Worm (Caenorhabditis elegans) whole organism, young adult: ENCODE results near the gene hsp-6.

ENCODE experiments used
- C06A6.2 ChIP-seq: fragments of 200-800 bp; sonication (Bioruptor generic); conservative IDR thresholded peaks from 2 replicates; pipeline ENCODE4 v1.3.6; 2022; ENCODE audit warnings: missing genetic modification characterization, missing compliant biosample characterization
- F23B12.7 ChIP-seq: sonication (generic microtip); optimal IDR thresholded peaks from 2 replicates; lab custom pipeline; 2017; ENCODE audit warnings: missing genetic modification characterization, mild to moderate bottlenecking, missing compliant biosample characterization, antibody characterized with exemption, moderate library complexity; ENCODE audit not compliant: insufficient read depth
- F33H1.4 ChIP-seq: fragments of 200-800 bp; sonication (Bioruptor generic); IDR thresholded peaks from 2 replicates; pipeline ENCODE4 v1.3.6; 2022; ENCODE audit warnings: missing genetic modification reagents, missing genetic modification characterization, missing compliant biosample characterization
- F49E8.2 ChIP-seq: sonication (generic microtip); optimal IDR thresholded peaks from 3 replicates; lab custom pipeline; 2017; ENCODE audit warnings: missing genetic modification characterization, mild to moderate bottlenecking, missing compliant biosample characterization, antibody characterized with exemption, moderate library complexity; ENCODE audit not compliant: insufficient read depth
- F55B11.4 ChIP-seq: sonication (generic microtip); optimal IDR thresholded peaks from 2 replicates; lab custom pipeline; 2016; ENCODE audit warnings: missing compliant biosample characterization, missing genetic modification characterization, borderline replicate concordance; ENCODE audit not compliant: insufficient read depth
- F57C9.4 ChIP-seq: sonication (generic microtip); optimal IDR thresholded peaks from 2 replicates; lab custom pipeline; 2017; ENCODE audit warnings: mild to moderate bottlenecking, missing genetic modification characterization, missing compliant biosample characterization
- K11D2.4 ChIP-seq: fragments of 200-800 bp; sonication (Bioruptor generic); IDR thresholded peaks from 2 replicates; pipeline ENCODE4 v1.3.6; 2022; ENCODE audit warnings: missing genetic modification reagents, missing genetic modification characterization, missing compliant biosample characterization
- T26A5.8 ChIP-seq: sonication (generic microtip); optimal IDR thresholded peaks from 2 replicates; lab custom pipeline; 2016; ENCODE audit warnings: missing genetic modification characterization, missing compliant biosample characterization
- Y53F4B.3 ChIP-seq: fragments of 200-800 bp; sonication (Bioruptor generic); IDR thresholded peaks from 2 replicates; pipeline ENCODE4 v1.3.6; 2022; ENCODE audit warnings: missing genetic modification reagents, missing genetic modification characterization, missing compliant biosample characterization
- Y53G8AR.9 ChIP-seq: fragments of 200-800 bp; sonication (Bioruptor generic); conservative IDR thresholded peaks from 2 replicates; pipeline ENCODE4 v1.3.6; 2022; ENCODE audit warnings: missing genetic modification reagents, missing genetic modification characterization, missing compliant biosample characterization
- Y56A3A.18 ChIP-seq: fragments of 200-800 bp; sonication (Bioruptor generic); IDR thresholded peaks from 2 replicates; pipeline ENCODE4 v1.3.6; 2022; ENCODE audit warnings: missing genetic modification reagents, missing genetic modification characterization, missing compliant biosample characterization
- Y67H2A.10 ChIP-seq: fragments of 200-800 bp; sonication (Bioruptor generic); conservative IDR thresholded peaks from 2 replicates; pipeline ENCODE4 v1.3.6; 2022; ENCODE audit warnings: missing genetic modification reagents, missing genetic modification characterization, missing compliant biosample characterization
- akir-1 ChIP-seq: fragments of 200-800 bp; sonication (Bioruptor generic); optimal IDR thresholded peaks from 2 replicates; lab custom pipeline; 2018; ENCODE audit warnings: mild to moderate bottlenecking, missing genetic modification characterization, moderate library complexity, missing compliant biosample characterization
- atf-7 ChIP-seq: sonication (generic microtip); optimal IDR thresholded peaks from 2 replicates; lab custom pipeline; 2017; ENCODE audit warnings: mild to moderate bottlenecking, missing genetic modification characterization, missing compliant biosample characterization
- attf-6 ChIP-seq: fragments of 200-800 bp; sonication (Bioruptor generic); IDR thresholded peaks from 2 replicates; pipeline ENCODE4 v1.3.6; 2022; ENCODE audit warnings: missing genetic modification reagents, missing genetic modification characterization, missing compliant biosample characterization
- cebp-2 ChIP-seq: fragments of 200-800 bp; sonication (Bioruptor generic); IDR thresholded peaks from 2 replicates; pipeline ENCODE4 v1.3.6; 2022; ENCODE audit warnings: missing genetic modification characterization, missing compliant biosample characterization
- ceh-100 ChIP-seq: fragments of 200-800 bp; sonication (Bioruptor generic); IDR thresholded peaks from 2 replicates; pipeline ENCODE4 v1.3.6; 2022; ENCODE audit warnings: missing genetic modification reagents, missing genetic modification characterization, missing compliant biosample characterization
- die-1 ChIP-seq: sonication (generic microtip); optimal IDR thresholded peaks from 2 replicates; lab custom pipeline; 2016; ENCODE audit warnings: missing genotype, mild to moderate bottlenecking, missing genetic modification characterization, missing compliant biosample characterization
- dox-1 ChIP-seq: fragments of 200-800 bp; sonication (Bioruptor generic); IDR thresholded peaks from 2 replicates; pipeline ENCODE4 v1.3.6; 2022; ENCODE audit warnings: missing genetic modification reagents, missing genetic modification characterization, missing compliant biosample characterization
- dpff-1 ChIP-seq: sonication (generic microtip); optimal IDR thresholded peaks from 2 replicates; lab custom pipeline; 2017; ENCODE audit warnings: mild to moderate bottlenecking, missing genetic modification characterization, missing compliant biosample characterization
- him-1 ChIP-seq: sonication (generic microtip); optimal IDR thresholded peaks from 2 replicates; lab custom pipeline; 2016; ENCODE audit warnings: missing genotype, missing genetic modification reagents, missing genetic modification characterization, missing compliant biosample characterization
- hlh-12 ChIP-seq: sonication (generic microtip); optimal IDR thresholded peaks from 2 replicates; lab custom pipeline; 2016; ENCODE audit warnings: missing genetic modification characterization, missing compliant biosample characterization
- hmg-1.2 ChIP-seq: fragments of 200-800 bp; sonication (Bioruptor generic); IDR thresholded peaks from 2 replicates; pipeline ENCODE4 v1.3.6; 2022; ENCODE audit warnings: missing genetic modification reagents, missing genetic modification characterization, missing compliant biosample characterization
- hrde-1 ChIP-seq: sonication (generic microtip); optimal IDR thresholded peaks from 2 replicates; lab custom pipeline; 2016; ENCODE audit warnings: missing genetic modification characterization, mild to moderate bottlenecking, missing compliant biosample characterization, moderate library complexity, missing genotype, missing genetic modification reagents, borderline replicate concordance
- lin-54 ChIP-seq: fragments of 200-800 bp; sonication (Bioruptor generic); optimal IDR thresholded peaks from 2 replicates; lab custom pipeline; 2018; ENCODE audit warnings: mild to moderate bottlenecking, missing genetic modification characterization, missing compliant biosample characterization
- lir-1 ChIP-seq: fragments of 200-800 bp; sonication (Bioruptor generic); conservative IDR thresholded peaks from 2 replicates; pipeline ENCODE4 v1.3.6; 2022; ENCODE audit warnings: missing genetic modification reagents, missing genetic modification characterization, missing compliant biosample characterization
- lsl-1 ChIP-seq: fragments of 200-800 bp; sonication (Bioruptor generic); optimal IDR thresholded peaks from 2 replicates; lab custom pipeline; 2018; ENCODE audit warnings: mild to moderate bottlenecking, missing genetic modification characterization, moderate library complexity, missing compliant biosample characterization
- madf-6 ChIP-seq: fragments of 200-800 bp; sonication (Bioruptor generic); IDR thresholded peaks from 2 replicates; pipeline ENCODE4 v1.3.6; 2022; ENCODE audit warnings: missing genetic modification reagents, missing genetic modification characterization, missing compliant biosample characterization
- mcd-1 ChIP-seq: fragments of 200-800 bp; sonication (Bioruptor generic); IDR thresholded peaks from 2 replicates; pipeline ENCODE4 v1.3.6; 2022; ENCODE audit warnings: missing genetic modification reagents, missing genetic modification characterization, missing compliant biosample characterization
- nfyb-1 ChIP-seq: fragments of 200-800 bp; sonication (Bioruptor generic); IDR thresholded peaks from 2 replicates; pipeline ENCODE4 v1.3.6; 2022; ENCODE audit warnings: missing genetic modification reagents, missing genetic modification characterization, missing compliant biosample characterization
- nhr-120 ChIP-seq: fragments of 200-800 bp; sonication (Bioruptor generic); IDR thresholded peaks from 2 replicates; pipeline ENCODE4 v1.3.6; 2022; ENCODE audit warnings: missing genetic modification characterization, missing compliant biosample characterization
- nhr-179 ChIP-seq: sonication (generic microtip); optimal IDR thresholded peaks from 2 replicates; lab custom pipeline; 2016; ENCODE audit warnings: mild to moderate bottlenecking, missing genetic modification characterization, missing compliant biosample characterization
- pbrm-1 ChIP-seq: fragments of 200-800 bp; sonication (Bioruptor generic); IDR thresholded peaks from 2 replicates; pipeline ENCODE4 v1.3.6; 2022; ENCODE audit warnings: missing genetic modification reagents, missing genetic modification characterization, missing compliant biosample characterization
- rec-8 ChIP-seq, 2 experiments: sonication (generic microtip); optimal IDR thresholded peaks; 2 replicates each; lab custom pipeline; 2016; ENCODE audit warnings: mild to moderate bottlenecking in 2 of 2, missing genetic modification characterization in 2 of 2, missing genetic modification reagents in 2 of 2, missing genotype in 2 of 2, missing biosample characterization in 1 of 2, missing compliant biosample characterization in 1 of 2, moderate library complexity in 1 of 2
- repo-1 ChIP-seq: sonication (generic microtip); optimal IDR thresholded peaks from 2 replicates; lab custom pipeline; 2017; ENCODE audit warnings: mild to moderate bottlenecking, missing genetic modification characterization, missing compliant biosample characterization
- rpc-1 ChIP-seq, 2 experiments: fragments of 150-350 bp in 1 of 2; sonication (generic microtip) in 1 of 2; optimal IDR thresholded peaks; 2 replicates each; lab custom pipeline; 2014 to 2018; ENCODE audit warnings: missing biosample characterization in 1 of 2, missing genetic modification characterization in 1 of 2, missing genetic modification reagents in 1 of 2, missing genotype in 1 of 2
- sdz-38 ChIP-seq: sonication (generic microtip); optimal IDR thresholded peaks from 2 replicates; lab custom pipeline; 2016; ENCODE audit warnings: missing genotype, missing genetic modification characterization, missing compliant biosample characterization
- sea-2 ChIP-seq: fragments of 200-800 bp; sonication (Bioruptor generic); IDR thresholded peaks from 2 replicates; pipeline ENCODE4 v1.3.6; 2022; ENCODE audit warnings: missing genetic modification characterization, missing compliant biosample characterization
- somi-1 ChIP-seq: fragments of 200-800 bp; sonication (Bioruptor generic); optimal IDR thresholded peaks from 2 replicates; lab custom pipeline; 2018; ENCODE audit warnings: mild to moderate bottlenecking, missing genetic modification characterization, missing compliant biosample characterization
- tbx-9 ChIP-seq: sonication (generic microtip); optimal IDR thresholded peaks from 2 replicates; lab custom pipeline; 2016; ENCODE audit warnings: borderline replicate concordance, missing genetic modification characterization, inconsistent platforms, missing compliant biosample characterization
- unc-130 ChIP-seq: sonication (generic microtip); optimal IDR thresholded peaks from 2 replicates; lab custom pipeline; 2016; ENCODE audit warnings: missing genetic modification reagents, missing genetic modification characterization, missing compliant biosample characterization
- unc-62 ChIP-seq: fragments of 150-350 bp; optimal IDR thresholded peaks from 2 replicates; lab custom pipeline; 2014; ENCODE audit warnings: missing biosample characterization, missing genetic modification reagents, missing genetic modification characterization
- xnd-1 ChIP-seq: sonication (generic microtip); optimal IDR thresholded peaks from 2 replicates; lab custom pipeline; 2016; ENCODE audit warnings: missing genotype, missing genetic modification reagents, missing genetic modification characterization, missing compliant biosample characterization
- zfh-2 ChIP-seq: fragments of 200-800 bp; sonication (Bioruptor generic); conservative IDR thresholded peaks from 2 replicates; pipeline ENCODE4 v1.3.6; 2022; ENCODE audit warnings: missing genetic modification reagents, missing genetic modification characterization, missing compliant biosample characterization
- zim-3 ChIP-seq: sonication (generic microtip); optimal IDR thresholded peaks from 2 replicates; lab custom pipeline; 2017; ENCODE audit warnings: mild to moderate bottlenecking, missing genetic modification characterization, moderate library complexity, missing compliant biosample characterization
- ztf-18 ChIP-seq: sonication (generic microtip); optimal IDR thresholded peaks from 2 replicates; lab custom pipeline; 2016; ENCODE audit warnings: missing genotype, mild to moderate bottlenecking, missing genetic modification characterization, missing compliant biosample characterization
- ztf-6 ChIP-seq: fragments of 200-800 bp; sonication (Bioruptor generic); IDR thresholded peaks from 2 replicates; pipeline ENCODE4 v1.3.6; 2022; ENCODE audit warnings: missing genetic modification reagents, missing genetic modification characterization, missing compliant biosample characterization

The hsp-6 gene

ce11 chrV:4823683-4824391 lies 2.7 kb downstream of the hsp-6 start (continued):
- TF ChIP-seq lsl-1 (peak; percentile 1), F33H1.4 (no peak), pbrm-1 (GFP tag; lab: Robert Waterston, UW) (peak; percentile 48), rec-8 (tag; optimal IDR thresholded peaks at IDR 0.05; lab: Kevin White, UChicago) (peak; percentile 7 to 43), T26A5.8 (tag; lab: Kevin White, UChicago) (peak; percentile 32), nhr-120 (GFP tag; lab: Robert Waterston, UW) (no peak), attf-6 (no peak), unc-62 (no peak), lir-1 (no peak), F23B12.7 (tag; lab: Kevin White, UChicago) (no peak), die-1 (peak; percentile 43), sdz-38 (tag; lab: Kevin White, UChicago) (no peak), xnd-1 (tag; lab: Kevin White, UChicago) (peak; percentile 34), madf-6 (GFP tag; lab: Robert Waterston, UW) (peak; percentile 44), nhr-179 (no peak), somi-1 (peak; percentile 57), him-1 (tag; lab: Kevin White, UChicago) (no peak), ztf-18 (tag; lab: Kevin White, UChicago) (no peak), dpff-1 (tag; lab: Kevin White, UChicago) (peak; percentile 85), Y56A3A.18 (GFP tag; lab: Robert Waterston, UW) (peak; percentile 15; the same call in 1 of the 2 replicates), atf-7 (peak; percentile 87), hrde-1 (tag; lab: Kevin White, UChicago) (peak; percentile 62), lin-54 (GFP tag; lab: Kevin White, UChicago) (peak; percentile 54), repo-1 (tag; lab: Kevin White, UChicago) (peak; percentile 89), Y53F4B.3 (GFP tag; lab: Robert Waterston, UW) (no peak), F49E8.2 (tag; lab: Kevin White, UChicago) (peak; percentile 14), tbx-9 (tag; lab: Kevin White, UChicago) (peak; percentile 25), K11D2.4 (GFP tag; lab: Robert Waterston, UW) (0 out of 2 replicates have a peak, but pooled peaks have one; percentile 31), nfyb-1 (GFP tag; lab: Robert Waterston, UW) (peak; percentile 85), zfh-2 (GFP tag; lab: Robert Waterston, UW) (no peak), F57C9.4 (peak; percentile 83), rpc-1 (optimal IDR thresholded peaks at IDR 0.05; lab: Kevin White, UChicago) (no peak), rpc-1 (tag; optimal IDR thresholded peaks at IDR 0.05; lab: Kevin White, UChicago) (no peak), mcd-1 (GFP tag; lab: Robert Waterston, UW) (peak; percentile 11; the same call in 1 of the 2 replicates), akir-1 (GFP tag; lab: Kevin White, UChicago) (no peak), unc-130 (peak; percentile 13), C06A6.2 (GFP tag; lab: Robert Waterston, UW) (peak; percentile 46), hlh-12 (tag; lab: Kevin White, UChicago) (no peak), Y53G8AR.9 (GFP tag; lab: Robert Waterston, UW) (0 out of 2 replicates have a peak, but pooled peaks have one; percentile 31), sea-2 (no peak), cebp-2 (GFP tag; lab: Robert Waterston, UW) (no peak), ztf-6 (no peak), F55B11.4 (no peak), Y67H2A.10 (GFP tag; lab: Robert Waterston, UW) (no peak), dox-1 (GFP tag; lab: Robert Waterston, UW) (no peak), zim-3 (tag; lab: Kevin White, UChicago) (peak; percentile 84), ceh-100 (no peak), hmg-1.2 (GFP tag; lab: Robert Waterston, UW) (no peak; the same call in 1 of the 2 replicates)
